Worm (Caenorhabditis elegans) whole organism, midembryonic: Measurements from ENCODE around the gene srh-148.

Source experiments
- flt-1 ChIP-seq: fragments of 200-800 bp; sonication (Bioruptor generic); IDR thresholded peaks from 2 replicates; pipeline ENCODE4 v1.3.6; 2022; ENCODE audit warnings: missing genetic modification characterization, missing compliant biosample characterization
- klf-2 ChIP-seq: fragments of 200-800 bp; sonication (Bioruptor generic); conservative IDR thresholded peaks from 2 replicates; pipeline ENCODE4 v1.3.6; 2022; ENCODE audit warnings: missing genetic modification reagents, missing genetic modification characterization, missing compliant biosample characterization
- ref-1 ChIP-seq: fragments of 200-800 bp; sonication (Bioruptor generic); conservative IDR thresholded peaks from 2 replicates; pipeline ENCODE4 v1.3.6; 2022; ENCODE audit warnings: missing genetic modification reagents, missing genetic modification characterization, missing compliant biosample characterization
- tab-1 ChIP-seq: fragments of 200-800 bp; sonication (Bioruptor generic); IDR thresholded peaks from 2 replicates; pipeline ENCODE4 v1.3.6; 2022; ENCODE audit warnings: missing genetic modification characterization, missing compliant biosample characterization
- ztf-23 ChIP-seq: fragments of 200-800 bp; sonication (Bioruptor generic); IDR thresholded peaks from 2 replicates; pipeline ENCODE4 v1.3.6; 2022; ENCODE audit warnings: missing genetic modification reagents, missing genetic modification characterization, missing compliant biosample characterization

ce11 chrV:15873762-15874161 lies 15.6 kb upstream of the srh-148 start:
- TF ChIP-seq flt-1 (peak; percentile 99), ref-1 (peak; percentile 100), klf-2 (peak; percentile 99), tab-1 (GFP tag; lab: Robert Waterston, UW) (peak; percentile 100), ztf-23 (peak; percentile 99)
